Fruit fly (Drosophila melanogaster) whole organism, embryonic: ENCODE measurements around the gene CG6126.

Experiments used
- Ada2b ChIP-seq: fragments of 200-800 bp; sonication (Bioruptor generic); IDR thresholded peaks from 2 replicates; pipeline ENCODE4 v1.3.6; 2022; ENCODE audit warnings: missing biosample characterization, missing genetic modification characterization
- Awh ChIP-seq: fragments of 200-800 bp; sonication (Bioruptor generic); IDR thresholded peaks from 2 replicates; pipeline ENCODE4, ENCODE4 v1.3.6; 2022; ENCODE audit warnings: missing biosample characterization, missing genetic modification characterization
- CG12769 ChIP-seq: fragments of 200-800 bp; sonication (Bioruptor generic); optimal IDR thresholded peaks from 2 replicates; lab custom pipeline; 2019; ENCODE audit warnings: missing biosample characterization, mild to moderate bottlenecking, missing genetic modification characterization, moderate library complexity
- CG15011 ChIP-seq: fragments of 200-800 bp; sonication (Bioruptor generic); optimal IDR thresholded peaks from 3 replicates; lab custom pipeline; 2018; ENCODE audit warnings: missing biosample characterization, mild to moderate bottlenecking, missing genetic modification characterization
- CG15073 ChIP-seq: fragments of 200-800 bp; sonication (Bioruptor generic); optimal IDR thresholded peaks from 2 replicates; lab custom pipeline; 2016; ENCODE audit warnings: missing biosample characterization, missing genetic modification characterization
- CG15514 ChIP-seq: fragments of 200-800 bp; sonication (Bioruptor generic); optimal IDR thresholded peaks from 3 replicates; lab custom pipeline; 2017; ENCODE audit warnings: missing biosample characterization, missing genetic modification characterization, mild to moderate bottlenecking, moderate library complexity, missing genetic modification reagents
- CG1647 ChIP-seq: fragments of 200-800 bp; sonication (Bioruptor generic); optimal IDR thresholded peaks from 3 replicates; lab custom pipeline; 2016; ENCODE audit warnings: missing biosample characterization, missing genetic modification characterization
- CG17359 ChIP-seq: fragments of 200-800 bp; sonication (Bioruptor generic); optimal IDR thresholded peaks from 3 replicates; lab custom pipeline; 2018; ENCODE audit warnings: missing biosample characterization, mild to moderate bottlenecking, missing genetic modification characterization, moderate library complexity
- CG18619 ChIP-seq: fragments of 200-800 bp; sonication (Bioruptor generic); optimal IDR thresholded peaks from 3 replicates; lab custom pipeline; 2017; ENCODE audit warnings: missing biosample characterization, mild to moderate bottlenecking, missing genetic modification characterization
- CG2129 ChIP-seq: fragments of 200-800 bp; sonication (Bioruptor generic); IDR thresholded peaks from 2 replicates; pipeline ENCODE4 v1.3.6; 2022; ENCODE audit warnings: missing biosample characterization, missing genetic modification characterization; ENCODE audit not compliant: partially characterized antibody
- CG30020 ChIP-seq: fragments of 200-800 bp; optimal IDR thresholded peaks from 2 replicates; lab custom pipeline; 2019; ENCODE audit warnings: missing biosample characterization, mild to moderate bottlenecking, missing genetic modification characterization, moderate library complexity
- CG3163 ChIP-seq: fragments of 200-800 bp; sonication (Bioruptor generic); optimal IDR thresholded peaks from 3 replicates; lab custom pipeline; 2016; ENCODE audit warnings: missing biosample characterization, missing genetic modification characterization
- CG3281 ChIP-seq: fragments of 200-800 bp; sonication (Bioruptor generic); optimal IDR thresholded peaks from 3 replicates; lab custom pipeline; 2017; ENCODE audit warnings: missing biosample characterization, mild to moderate bottlenecking, missing genetic modification characterization
- CG34376 ChIP-seq: fragments of 200-800 bp; sonication (Bioruptor generic); optimal IDR thresholded peaks from 2 replicates; lab custom pipeline; 2018; ENCODE audit warnings: missing biosample characterization, mild to moderate bottlenecking, missing genetic modification characterization
- CG4424 ChIP-seq: fragments of 200-800 bp; sonication (Bioruptor generic); optimal IDR thresholded peaks from 3 replicates; lab custom pipeline; 2016; ENCODE audit warnings: missing biosample characterization, missing genetic modification characterization
- CG6175 ChIP-seq: fragments of 200-800 bp; sonication (Bioruptor generic); IDR thresholded peaks from 3 replicates; pipeline ENCODE4 v1.3.6; 2022; ENCODE audit warnings: missing biosample characterization, missing genetic modification characterization
- CG6813 ChIP-seq: fragments of 200-800 bp; sonication (Bioruptor generic); optimal IDR thresholded peaks from 2 replicates; lab custom pipeline; 2017; ENCODE audit warnings: missing biosample characterization, missing genetic modification characterization, mild to moderate bottlenecking, moderate library complexity, missing genetic modification reagents
- CG7372 ChIP-seq: fragments of 200-800 bp; sonication (Bioruptor generic); IDR thresholded peaks from 2 replicates; pipeline ENCODE4 v1.3.6; 2022; ENCODE audit warnings: missing biosample characterization, missing genetic modification characterization
- CG7556 ChIP-seq: fragments of 200-800 bp; sonication (Bioruptor generic); optimal IDR thresholded peaks from 2 replicates; lab custom pipeline; 2017; ENCODE audit warnings: missing biosample characterization, mild to moderate bottlenecking, missing genetic modification characterization
- CG8089 ChIP-seq: fragments of 200-800 bp; sonication (Bioruptor generic); optimal IDR thresholded peaks from 3 replicates; lab custom pipeline; 2016; ENCODE audit warnings: missing biosample characterization, missing genetic modification characterization
- CG9932 ChIP-seq: fragments of 200-800 bp; sonication (Bioruptor generic); IDR thresholded peaks from 2 replicates; pipeline ENCODE4 v1.3.6; 2022; ENCODE audit warnings: missing biosample characterization, missing genetic modification characterization
- CHES-1-like ChIP-seq: fragments of 200-800 bp; sonication (Bioruptor generic); optimal IDR thresholded peaks from 2 replicates; lab custom pipeline; 2016; ENCODE audit warnings: missing biosample characterization, missing genetic modification characterization
- Camta ChIP-seq: fragments of 200-800 bp; sonication (Bioruptor generic); optimal IDR thresholded peaks from 2 replicates; lab custom pipeline; 2016; ENCODE audit warnings: missing biosample characterization, missing genetic modification characterization
- CkIIα-i1 ChIP-seq: fragments of 200-800 bp; sonication (Bioruptor generic); IDR thresholded peaks from 2 replicates; pipeline ENCODE4 v1.3.6; 2022; ENCODE audit warnings: missing biosample characterization, missing genetic modification characterization
- D ChIP-seq, 2 experiments: fragments of 200-800 bp in 1 of 2; fragments of >200 bp in 1 of 2; sonication (Bioruptor generic) in 1 of 2; optimal IDR thresholded peaks; 2 replicates in 1 of 2; 3 replicates in 1 of 2; lab custom pipeline; 2017; ENCODE audit warnings: mild to moderate bottlenecking in 1 of 2, missing biosample characterization in 1 of 2, missing genetic modification characterization in 1 of 2, missing genetic modification reagents in 1 of 2
- Eip74EF ChIP-seq, 2 experiments: fragments of 200-800 bp in 1 of 2; fragments of >200 bp in 1 of 2; sonication (Bioruptor generic) in 1 of 2; optimal IDR thresholded peaks; 2 replicates each; lab custom pipeline; 2017 to 2019; ENCODE audit warnings: missing biosample characterization in 2 of 2, missing genetic modification characterization in 2 of 2, mild to moderate bottlenecking in 1 of 2, moderate library complexity in 1 of 2
- HLH4C ChIP-seq: fragments of 200-800 bp; sonication (Bioruptor generic); IDR thresholded peaks from 3 replicates; pipeline ENCODE4 v1.3.6; 2022; ENCODE audit warnings: missing biosample characterization, missing genetic modification characterization; ENCODE audit not compliant: partially characterized antibody
- Hand ChIP-seq: fragments of 200-800 bp; sonication (Bioruptor generic); optimal IDR thresholded peaks from 2 replicates; lab custom pipeline; 2017; ENCODE audit warnings: mild to moderate bottlenecking, missing biosample characterization, missing genetic modification reagents, missing genetic modification characterization
- Hr78 ChIP-seq, 2 experiments: fragments of 200-800 bp in 1 of 2; fragments of >200 bp in 1 of 2; sonication (Bioruptor generic) in 1 of 2; optimal IDR thresholded peaks; 2 replicates each; lab custom pipeline; 2017 to 2019; ENCODE audit warnings: missing biosample characterization in 2 of 2, missing genetic modification characterization in 2 of 2, mild to moderate bottlenecking in 1 of 2, moderate library complexity in 1 of 2
- Med ChIP-seq: fragments of 200-800 bp; sonication (Bioruptor generic); peaks from one replicate; lab custom pipeline; 2016; ENCODE audit warnings: missing biosample characterization, missing genetic modification characterization, mild to moderate bottlenecking, inconsistent platforms, moderate library complexity
- Meics ChIP-seq: fragments of 200-800 bp; sonication (Bioruptor generic); optimal IDR thresholded peaks from 2 replicates; lab custom pipeline; 2017; ENCODE audit warnings: missing biosample characterization, mild to moderate bottlenecking, missing genetic modification characterization
- NK7.1 ChIP-seq: fragments of 200-800 bp; sonication (Bioruptor generic); optimal IDR thresholded peaks from 3 replicates; lab custom pipeline; 2016; ENCODE audit warnings: missing biosample characterization, missing genetic modification characterization
- Scr ChIP-seq: fragments of 200-800 bp; sonication (Bioruptor generic); IDR thresholded peaks from 2 replicates; pipeline ENCODE4 v1.3.6; 2022; ENCODE audit warnings: missing biosample characterization, missing genetic modification characterization; ENCODE audit not compliant: partially characterized antibody
- Sry-δ ChIP-seq: fragments of 200-800 bp; sonication (Bioruptor generic); optimal IDR thresholded peaks from 2 replicates; lab custom pipeline; 2016; ENCODE audit warnings: missing biosample characterization, missing genetic modification characterization
- bowl ChIP-seq: fragments of 200-800 bp; sonication (Bioruptor generic); IDR thresholded peaks from 2 replicates; pipeline ENCODE4 v1.3.6; 2022; ENCODE audit warnings: missing biosample characterization, missing genetic modification characterization
- caup ChIP-seq: fragments of 200-800 bp; sonication (Bioruptor generic); optimal IDR thresholded peaks from 3 replicates; lab custom pipeline; 2017; ENCODE audit warnings: missing biosample characterization, mild to moderate bottlenecking, missing genetic modification characterization, moderate library complexity; ENCODE audit not compliant: severe bottlenecking
- chinmo ChIP-seq: fragments of 200-800 bp; sonication (Bioruptor generic); IDR thresholded peaks from 4 replicates; pipeline ENCODE4 v1.3.6; 2022; ENCODE audit warnings: missing biosample characterization, missing genetic modification characterization; ENCODE audit not compliant: partially characterized antibody
- cwo ChIP-seq: fragments of 200-800 bp; sonication (Bioruptor generic); optimal IDR thresholded peaks from 3 replicates; lab custom pipeline; 2017; ENCODE audit warnings: missing biosample characterization, missing genetic modification characterization, mild to moderate bottlenecking, moderate library complexity, missing genetic modification reagents
- dpn ChIP-seq, 2 experiments: fragments of 200-800 bp; sonication (Bioruptor generic); optimal IDR thresholded peaks; 3 replicates each; lab custom pipeline; 2016; ENCODE audit warnings: missing biosample characterization in 2 of 2, missing genetic modification characterization in 2 of 2
- grn ChIP-seq: fragments of 200-800 bp; sonication (Bioruptor generic); optimal IDR thresholded peaks from 3 replicates; lab custom pipeline; 2017; ENCODE audit warnings: missing biosample characterization, missing genetic modification characterization
- ham ChIP-seq: fragments of 200-800 bp; sonication (Bioruptor generic); IDR thresholded peaks from 2 replicates; pipeline ENCODE4 v1.3.6; 2022; ENCODE audit warnings: missing biosample characterization, missing genetic modification characterization
- jing ChIP-seq: fragments of 200-800 bp; sonication (Bioruptor generic); optimal IDR thresholded peaks from 2 replicates; lab custom pipeline; 2018; ENCODE audit warnings: missing biosample characterization, mild to moderate bottlenecking, missing genetic modification characterization
- lbe ChIP-seq: fragments of 200-800 bp; sonication (Bioruptor generic); optimal IDR thresholded peaks from 2 replicates; lab custom pipeline; 2016; ENCODE audit warnings: missing biosample characterization, mild to moderate bottlenecking, missing genetic modification characterization
- lmd ChIP-seq: fragments of 200-800 bp; sonication (Bioruptor generic); IDR thresholded peaks from 2 replicates; pipeline ENCODE4 v1.3.6; 2022; ENCODE audit warnings: missing biosample characterization, missing genetic modification characterization
- mam ChIP-seq: fragments of 200-800 bp; sonication (Bioruptor generic); optimal IDR thresholded peaks from 3 replicates; lab custom pipeline; 2016; ENCODE audit warnings: missing biosample characterization, missing genetic modification characterization
- otp ChIP-seq: fragments of 200-800 bp; sonication (Bioruptor generic); IDR thresholded peaks from 3 replicates; pipeline ENCODE4, ENCODE4 v1.3.6; 2022; ENCODE audit warnings: missing biosample characterization, missing genetic modification characterization
- so ChIP-seq: fragments of 200-800 bp; sonication (Bioruptor generic); IDR thresholded peaks from 3 replicates; pipeline ENCODE4 v1.3.6; 2022; ENCODE audit warnings: missing biosample characterization, missing genetic modification characterization
- sug ChIP-seq: fragments of 200-800 bp; optimal IDR thresholded peaks from 2 replicates; lab custom pipeline; 2019; ENCODE audit warnings: missing biosample characterization, mild to moderate bottlenecking, missing genetic modification characterization, moderate library complexity
- zen2 ChIP-seq: fragments of 200-800 bp; sonication (Bioruptor generic); IDR thresholded peaks from 3 replicates; pipeline ENCODE4 v1.3.6; 2022; ENCODE audit warnings: missing biosample characterization, missing genetic modification characterization; ENCODE audit not compliant: partially characterized antibody

CG6126 gene

DNA sequence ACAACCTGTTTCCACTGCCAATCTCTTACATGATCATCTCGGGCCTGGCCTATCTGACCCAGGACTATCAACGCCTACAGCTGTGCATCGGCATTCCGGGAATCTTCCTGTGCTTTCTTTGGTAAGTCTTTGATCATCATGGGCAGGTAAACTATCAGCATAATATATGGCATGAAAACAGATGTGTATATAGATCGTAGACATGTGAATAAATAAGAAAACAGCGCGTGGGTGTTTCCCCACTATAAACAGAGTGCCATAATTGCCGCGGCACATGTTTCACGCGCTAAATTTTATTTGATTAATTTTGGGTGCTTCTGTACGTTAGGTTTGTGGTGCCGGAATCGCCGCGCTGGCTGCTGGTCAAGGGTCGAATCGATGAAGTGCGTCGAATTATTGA lies 34.8 kb downstream of the CG6126 start (continued):
- TF ChIP-seq sug (tag; lab: Kevin White, UChicago) (no peak), Awh (GFP tag; lab: Robert Waterston, UW) (no peak), Meics (peak; percentile 27), Sry-δ (no peak), CG6813 (GFP tag; lab: Kevin White, UChicago) (peak; percentile 33), CG4424 (GFP tag; lab: Kevin White, UChicago) (no peak), CkIIα-i1 (GFP tag; lab: Robert Waterston, UW) (no peak), D (optimal IDR thresholded peaks at IDR 0.05; lab: Kevin White, UChicago) (no peak), D (GFP tag; optimal IDR thresholded peaks at IDR 0.05; lab: Kevin White, UChicago) (no peak), lmd (GFP tag; lab: Robert Waterston, UW) (no peak), CG30020 (tag; lab: Kevin White, UChicago) (no peak), CG18619 (GFP tag; lab: Kevin White, UChicago) (no peak), HLH4C (GFP tag; lab: Robert Waterston, UW) (no peak), caup (peak; percentile 34), bowl (GFP tag; lab: Robert Waterston, UW) (no peak), so (GFP tag; lab: Robert Waterston, UW) (no peak), grn (no peak), CHES-1-like (GFP tag; lab: Kevin White, UChicago) (no peak), CG1647 (GFP tag; lab: Kevin White, UChicago) (no peak), ham (GFP tag; lab: Robert Waterston, UW) (no peak), zen2 (GFP tag; lab: Robert Waterston, UW) (no peak), CG9932 (GFP tag; lab: Robert Waterston, UW) (no peak), CG17359 (tag; lab: Kevin White, UChicago) (no peak), jing (GFP tag; lab: Kevin White, UChicago) (no peak), Camta (no peak), Med (GFP tag; lab: Kevin White, UChicago) (peak; percentile 66), CG3163 (GFP tag; lab: Kevin White, UChicago) (no peak), CG34376 (GFP tag; lab: Kevin White, UChicago) (no peak), cwo (GFP tag; lab: Kevin White, UChicago) (peak; percentile 27), CG8089 (no peak), CG3281 (GFP tag; lab: Kevin White, UChicago) (peak; percentile 45), CG15514 (GFP tag; lab: Kevin White, UChicago) (peak; percentile 30), Ada2b (GFP tag; lab: Robert Waterston, UW) (no peak), CG12769 (tag; lab: Kevin White, UChicago) (peak; percentile 61), otp (GFP tag; lab: Robert Waterston, UW) (no peak), Hand (GFP tag; lab: Kevin White, UChicago) (peak; percentile 6), CG7556 (GFP tag; lab: Kevin White, UChicago) (no peak), lbe (GFP tag; lab: Kevin White, UChicago) (no peak), CG6175 (no peak)

DNA sequence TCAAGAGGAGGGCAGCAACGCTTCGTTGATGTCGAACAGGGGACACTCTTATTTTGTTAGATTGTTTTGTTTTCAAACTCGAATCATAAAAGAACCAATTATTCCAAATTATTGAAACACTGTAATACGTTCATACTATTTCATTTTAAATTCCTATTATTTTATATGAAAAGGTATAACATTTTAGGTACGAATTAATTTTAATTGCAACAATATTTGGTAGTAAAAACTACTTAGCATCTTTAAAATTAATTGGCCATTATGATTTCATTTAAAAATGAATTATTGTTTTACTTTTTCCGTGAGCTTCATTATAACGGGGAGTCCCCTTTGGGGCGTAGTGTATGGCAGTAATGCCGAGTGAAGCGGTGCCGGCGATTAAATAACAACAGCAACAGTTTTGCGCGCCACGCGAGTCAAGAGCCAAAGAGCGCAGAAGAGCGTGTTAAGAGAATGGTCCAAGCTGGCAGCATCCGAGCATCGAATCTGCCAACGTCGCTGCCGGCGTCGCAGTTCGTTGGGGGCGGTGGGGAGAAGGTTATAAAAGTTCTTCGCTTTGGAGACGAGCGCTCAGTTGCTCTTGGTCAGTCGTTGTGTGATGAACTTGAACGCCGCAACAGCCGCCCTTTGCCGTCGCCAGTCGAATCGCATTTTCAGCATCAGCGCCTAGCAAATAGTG lies 45.2 kb downstream of the CG6126 start:
- peak; percentile 11 for TF ChIP-seq mam (GFP tag; lab: Kevin White, UChicago)
- TF ChIP-seq Eip74EF (GFP tag; optimal IDR thresholded peaks at IDR 0.05; lab: Kevin White, UChicago): peak in 1 of 2 experiments; percentile 20
- 0 out of 2 replicates have a peak, but pooled peaks have one; percentile 36 for TF ChIP-seq Scr (GFP tag; lab: Robert Waterston, UW)
- no peak for TF ChIP-seq CG2129 (GFP tag; lab: Robert Waterston, UW)
- TF ChIP-seq NK7.1 (GFP tag; lab: Kevin White, UChicago): no peak
- peak in 1 of 2 experiments; percentile 27 for TF ChIP-seq dpn (GFP tag; optimal IDR thresholded peaks at IDR 0.05; lab: Kevin White, UChicago)
- peak; percentile 63 for TF ChIP-seq CG3281 (GFP tag; lab: Kevin White, UChicago)
- TF ChIP-seq Hr78 (GFP tag; optimal IDR thresholded peaks at IDR 0.05; lab: Kevin White, UChicago): no peak
- TF ChIP-seq CG15073 (GFP tag; lab: Kevin White, UChicago): no peak
- TF ChIP-seq chinmo (GFP tag; lab: Robert Waterston, UW): peak; percentile 91; the same call in 2 of the 4 replicates
- no peak for TF ChIP-seq CG7372
- peak; percentile 45 for TF ChIP-seq CG15011 (GFP tag; lab: Kevin White, UChicago)
